Worm (Caenorhabditis elegans): ENCODE results near the gene smc-4.

smc-4 gene

ce11 chrIII:4544959-4545358 lies 42.3 kb upstream of the smc-4 start, which contains the start of gene M88.3:
TSS of gene M88.3 (minus strand) at chrIII:4545059.
- TF ChIP-seq unc-3 (GFP tag; conservative IDR thresholded peaks at IDR 0.05) (no peak), unc-3 (tag; optimal IDR thresholded peaks at IDR 0.05) (no peak), nhr-11 (tag; optimal IDR thresholded peaks at IDR 0.05) (no peak), pax-1 (tag; optimal IDR thresholded peaks at IDR 0.05) (no peak), unc-86 (tag; optimal IDR thresholded peaks at IDR 0.05) (no peak), pat-9 (tag; optimal IDR thresholded peaks at IDR 0.05) (no peak), hlh-6 (tag; optimal IDR thresholded peaks at IDR 0.05) (no peak), dve-1 (tag; optimal IDR thresholded peaks at IDR 0.05) (no peak), lin-11 (tag; optimal IDR thresholded peaks at IDR 0.05) (no peak), K09A11.1 (tag; optimal IDR thresholded peaks at IDR 0.05; ENCODE audit: insufficient read depth) (no peak), fax-1 (tag; optimal IDR thresholded peaks at IDR 0.05) (no peak), tbx-2 (tag; optimal IDR thresholded peaks at IDR 0.05) (no peak), pha-4 (tag; optimal IDR thresholded peaks at IDR 0.05) (no peak), odd-2 (tag; optimal IDR thresholded peaks at IDR 0.05) (no peak)

DNA sequence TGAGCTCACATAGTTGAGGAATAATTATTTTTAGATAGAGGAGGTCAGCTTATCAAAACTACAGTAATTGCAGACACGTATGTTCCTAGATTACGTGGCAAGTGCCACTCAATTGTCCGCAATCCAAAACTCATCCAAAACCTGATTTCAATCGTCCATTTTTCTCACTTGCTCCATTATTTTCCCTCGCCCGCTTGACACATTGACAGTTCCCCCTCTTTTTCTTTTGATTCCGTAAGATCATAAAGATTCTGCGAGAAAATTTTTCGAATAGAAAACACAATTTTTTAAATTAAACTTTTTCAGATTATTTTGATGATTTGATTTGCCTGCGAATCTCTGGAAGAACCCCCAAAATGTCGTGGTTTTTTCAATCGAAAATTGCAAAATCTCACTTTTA lies 38.6 kb upstream of the smc-4 start, which contains the start of gene M88.4:
M88.4 (plus strand) TSS at position 301 of the 400 bp plus-strand sequence.
- TF ChIP-seq ref-2 (tag; optimal IDR thresholded peaks at IDR 0.05) = no peak
- no peak for TF ChIP-seq fkh-10 (GFP tag; optimal IDR thresholded peaks at IDR 0.05)
- no peak for TF ChIP-seq pax-1 (tag; optimal IDR thresholded peaks at IDR 0.05)
- TF ChIP-seq npax-4 (tag; optimal IDR thresholded peaks at IDR 0.05) = no peak
- no peak for TF ChIP-seq sdc-2 (tag; optimal IDR thresholded peaks at IDR 0.05)
- TF ChIP-seq madf-2 (tag; optimal IDR thresholded peaks at IDR 0.05) = no peak
- no peak for TF ChIP-seq dve-1 (tag; optimal IDR thresholded peaks at IDR 0.05)
- no peak for TF ChIP-seq odd-2 (tag; optimal IDR thresholded peaks at IDR 0.05)
- no peak for TF ChIP-seq K09A11.1 (tag; optimal IDR thresholded peaks at IDR 0.05; ENCODE audit: insufficient read depth)
- no peak for TF ChIP-seq hlh-8 (tag; optimal IDR thresholded peaks at IDR 0.05)
- no peak for TF ChIP-seq pqm-1 (tag; optimal IDR thresholded peaks at IDR 0.05)
- TF ChIP-seq unc-3 (GFP tag; conservative IDR thresholded peaks at IDR 0.05) = no peak
- no peak for TF ChIP-seq unc-3 (tag; optimal IDR thresholded peaks at IDR 0.05)
- TF ChIP-seq nhr-232 (tag; optimal IDR thresholded peaks at IDR 0.05) = no peak
- no peak for TF ChIP-seq lin-11 (tag; optimal IDR thresholded peaks at IDR 0.05)
- no peak for TF ChIP-seq tbx-2 (tag; optimal IDR thresholded peaks at IDR 0.05)
- no peak for TF ChIP-seq unc-55 (GFP tag; optimal IDR thresholded peaks at IDR 0.05)
- no peak for TF ChIP-seq ceh-2 (tag; optimal IDR thresholded peaks at IDR 0.05)

DNA sequence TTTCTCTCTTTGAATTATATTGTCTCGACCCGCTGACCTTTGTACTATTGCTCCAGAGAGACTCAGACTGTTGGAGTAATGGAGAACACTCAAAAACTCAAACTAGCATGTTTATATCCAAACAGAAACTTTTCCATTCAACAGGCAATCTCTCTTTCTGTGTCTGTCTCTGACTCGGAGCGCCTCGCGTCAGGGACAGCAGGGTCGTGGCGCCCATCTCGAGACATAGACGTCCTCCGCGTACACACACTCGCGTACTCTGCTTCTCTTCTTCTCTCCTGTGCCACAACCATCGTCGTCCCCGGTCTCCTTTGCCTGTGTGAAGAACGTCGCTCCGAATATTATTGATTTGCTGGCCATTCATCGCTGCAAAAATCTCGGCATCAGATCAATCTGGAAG lies 35.3 kb upstream of the smc-4 start:
- no peak for TF ChIP-seq pha-4 (tag; optimal IDR thresholded peaks at IDR 0.05)
- TF ChIP-seq ceh-2 (tag; optimal IDR thresholded peaks at IDR 0.05) = peak; percentile 25
- peak; percentile 34 for TF ChIP-seq ceh-18 (tag; optimal IDR thresholded peaks at IDR 0.05)
- TF ChIP-seq nhr-232 (tag; optimal IDR thresholded peaks at IDR 0.05) = no peak

DNA sequence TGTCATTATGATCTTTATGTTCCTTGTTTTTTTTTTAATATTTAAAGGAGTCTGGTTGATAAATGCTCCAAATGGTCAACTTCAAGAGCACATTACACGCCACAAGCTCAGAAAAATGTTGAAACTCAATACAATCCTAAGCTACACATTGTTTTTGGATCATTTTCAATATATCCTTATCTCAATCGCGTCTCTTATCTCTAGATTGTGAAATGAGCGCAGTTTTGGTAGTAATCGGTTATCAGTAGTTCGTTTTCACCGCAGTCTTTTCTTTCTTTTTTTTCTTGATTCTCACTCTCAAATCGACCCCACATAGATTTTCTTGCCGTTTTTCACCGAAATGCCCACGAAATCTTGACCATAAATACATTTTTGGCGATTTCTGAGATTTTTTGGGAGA lies 34.4 kb upstream of the smc-4 start:
- no peak for TF ChIP-seq pax-1 (tag; optimal IDR thresholded peaks at IDR 0.05)
- peak; percentile 55 for TF ChIP-seq elt-2 (tag; optimal IDR thresholded peaks at IDR 0.05)

DNA sequence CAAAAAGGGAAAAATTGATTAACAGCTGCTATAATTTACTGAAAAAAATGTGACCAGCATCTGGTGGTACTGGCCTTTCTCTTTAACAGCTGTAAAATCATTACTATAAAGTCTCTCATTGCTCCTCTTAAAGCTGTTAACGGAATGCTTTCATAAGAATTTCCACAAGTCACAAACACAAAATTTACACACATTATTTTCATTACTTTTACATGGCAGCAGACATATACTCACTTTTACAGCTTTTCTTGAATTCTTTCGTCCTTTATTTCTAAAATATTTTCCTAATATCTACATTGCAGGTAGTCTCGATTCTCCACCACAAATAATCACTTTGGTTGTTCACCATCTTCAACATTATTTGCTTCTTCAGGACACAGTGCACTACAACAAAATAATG lies 34.0 kb upstream of the smc-4 start, which contains the start of gene imph-1:
imph-1 (plus strand) TSS at position 301 of the 400 bp plus-strand sequence.
- no peak for TF ChIP-seq ceh-19 (GFP tag; optimal IDR thresholded peaks at IDR 0.05)
- TF ChIP-seq ceh-31 (tag; optimal IDR thresholded peaks at IDR 0.05) = no peak
- TF ChIP-seq npax-4 (tag; optimal IDR thresholded peaks at IDR 0.05) = no peak
- TF ChIP-seq unc-3 (GFP tag; conservative IDR thresholded peaks at IDR 0.05) = no peak
- no peak for TF ChIP-seq unc-3 (tag; optimal IDR thresholded peaks at IDR 0.05)

- TF ChIP-seq hlh-13 (GFP tag; optimal IDR thresholded peaks at IDR 0.05) (no peak), unc-42 (tag; optimal IDR thresholded peaks at IDR 0.05) (peak; percentile 33)
Observed at ce11 chrIII:4555345-4555744, 32.0 kb upstream of the smc-4 start.
